Fruit fly (Drosophila melanogaster): Measurements from ENCODE around the gene msl-1.
A peak's percentile ranks its signal among the peaks of the same experiment; 100 is the strongest.

Gene msl-1

DNA sequence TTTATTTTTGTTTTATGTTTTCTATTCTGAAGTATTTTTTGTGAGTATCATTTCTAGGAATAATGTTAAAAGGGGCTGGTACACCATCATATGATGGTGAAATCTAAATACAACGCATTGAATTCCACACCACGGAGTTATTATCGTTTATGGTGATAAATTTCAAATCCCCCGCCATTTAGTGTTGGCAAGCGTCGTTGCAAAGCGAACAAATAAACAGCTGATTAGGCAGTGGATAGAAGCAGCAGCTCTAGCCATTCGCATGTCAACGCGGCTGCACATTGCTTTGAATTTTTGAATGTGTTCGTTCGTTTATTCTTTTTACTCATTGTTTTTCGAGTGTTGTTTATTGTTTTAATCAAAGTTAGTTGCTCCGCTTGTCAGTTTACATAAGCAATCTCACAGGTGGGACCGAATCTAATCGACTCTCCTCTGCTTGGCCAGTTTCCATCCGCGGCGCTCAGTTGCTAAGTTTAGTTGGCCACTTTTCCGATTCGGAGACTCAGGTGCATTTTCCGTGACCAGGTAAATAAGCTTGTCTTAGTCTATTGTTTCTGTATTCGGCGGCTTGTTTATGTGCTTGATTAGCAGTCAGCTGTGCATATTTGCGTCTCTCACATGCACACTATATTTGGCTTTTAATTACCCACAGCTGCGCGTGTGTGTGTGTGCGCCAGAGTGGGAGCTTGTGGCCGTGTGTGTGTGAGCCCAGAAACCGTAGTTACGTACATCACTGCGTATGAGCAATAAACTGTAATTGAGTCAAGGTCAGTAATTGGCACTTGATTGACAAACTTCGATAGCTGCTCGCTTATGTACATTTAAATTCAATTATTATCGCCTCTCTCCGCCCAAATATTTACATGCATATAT lies 11.4 kb downstream of the msl-1 start, which contains the start of the genes Mst36Fa and CG31751 (continued):
- TF ChIP-seq bowl (GFP tag; IDR thresholded peaks at IDR 0.05) (no peak), CG10654 (GFP tag; optimal IDR thresholded peaks at IDR 0.05) (peak; percentile 75), CG8388 (GFP tag; optimal IDR thresholded peaks at IDR 0.05) (peak; percentile 11), CG8281 (tag; optimal IDR thresholded peaks at IDR 0.05) (peak; percentile 64), Fer2 (tag; optimal IDR thresholded peaks at IDR 0.05) (peak; percentile 61), dmrt99B (tag; optimal IDR thresholded peaks at IDR 0.05) (peak; percentile 79), tna (GFP tag; IDR thresholded peaks at IDR 0.05; ENCODE audit: partially characterized antibody) (no peak), CG31224 (GFP tag; IDR thresholded peaks at IDR 0.05) (no peak), Vsx1 (GFP tag; optimal IDR thresholded peaks at IDR 0.05) (peak; percentile 97), org-1 (GFP tag; optimal IDR thresholded peaks at IDR 0.05) (peak; percentile 88), CG1024 (GFP tag; IDR thresholded peaks at IDR 0.05) (peak; percentile 63; the same call in 1 of the 2 replicates), CG12942 (GFP tag; optimal IDR thresholded peaks at IDR 0.05) (peak; percentile 73), CG12659 (GFP tag; optimal IDR thresholded peaks at IDR 0.05) (peak; percentile 88), CG4730 (GFP tag; IDR thresholded peaks at IDR 0.05) (no peak), tap (tag; optimal IDR thresholded peaks at IDR 0.05) (peak; percentile 63), CG15073 (GFP tag; optimal IDR thresholded peaks at IDR 0.05) (no peak), CG17802 (tag; optimal IDR thresholded peaks at IDR 0.05) (peak; percentile 29), maf-S (GFP tag; optimal IDR thresholded peaks at IDR 0.05) (peak; percentile 75), Dad (GFP tag; optimal IDR thresholded peaks at IDR 0.05) (peak; percentile 70), Hand (GFP tag; optimal IDR thresholded peaks at IDR 0.05) (peak; percentile 61), CG18476 (GFP tag; optimal IDR thresholded peaks at IDR 0.05) (peak; percentile 55), CG1233 (GFP tag; optimal IDR thresholded peaks at IDR 0.05) (peak; percentile 87), tin (GFP tag; optimal IDR thresholded peaks at IDR 0.05) (peak; percentile 35), Gsc (GFP tag; IDR thresholded peaks at IDR 0.05) (no peak), crc (GFP tag; optimal IDR thresholded peaks at IDR 0.05) (peak; percentile 78), E2f1 (GFP tag; IDR thresholded peaks at IDR 0.05) (0 out of 2 replicates have a peak, but pooled peaks have one; percentile 42), CG2120 (GFP tag; optimal IDR thresholded peaks at IDR 0.05) (peak; percentile 71), HLHmδ (GFP tag; optimal IDR thresholded peaks at IDR 0.05) (peak; percentile 72), sens (GFP tag) (peak; percentile 96), Med (GFP tag) (peak; percentile 94), mld (GFP tag; IDR thresholded peaks at IDR 0.05; ENCODE audit: partially characterized antibody) (no peak), onecut (GFP tag; IDR thresholded peaks at IDR 0.05) (peak; percentile 74), CG10959 (GFP tag; IDR thresholded peaks at IDR 0.05) (no peak), CG10267 (tag; optimal IDR thresholded peaks at IDR 0.05) (peak; percentile 90), Oaz (GFP tag; IDR thresholded peaks at IDR 0.05) (no peak), twi (tag; optimal IDR thresholded peaks at IDR 0.05) (peak; percentile 8), z (GFP tag; IDR thresholded peaks at IDR 0.05) (peak; percentile 50; the same call in 1 of the 3 replicates), vvl (GFP tag; IDR thresholded peaks at IDR 0.05) (peak; percentile 46; the same call in 1 of the 2 replicates), CG9817 (tag; optimal IDR thresholded peaks at IDR 0.05) (peak; percentile 74), CG43689 (GFP tag; IDR thresholded peaks at IDR 0.05) (0 out of 2 replicates have a peak, but pooled peaks have one; percentile 33), pb (GFP tag; optimal IDR thresholded peaks at IDR 0.05) (peak; percentile 78), odd (GFP tag; optimal IDR thresholded peaks at IDR 0.05) (peak; percentile 92), CG7271 (tag; optimal IDR thresholded peaks at IDR 0.05) (no peak), CG2129 (GFP tag; IDR thresholded peaks at IDR 0.05; ENCODE audit: partially characterized antibody) (no peak), zf30C (GFP tag; optimal IDR thresholded peaks at IDR 0.05) (no peak), Sin3A (optimal IDR thresholded peaks at IDR 0.05) (peak; percentile 43), CG34376 (GFP tag; optimal IDR thresholded peaks at IDR 0.05) (peak; percentile 90), zen2 (GFP tag; IDR thresholded peaks at IDR 0.05; ENCODE audit: partially characterized antibody) (no peak), Spps (tag; optimal IDR thresholded peaks at IDR 0.05) (no peak)
